Worm (Caenorhabditis elegans): ENCODE measurements around the gene pdhb-1.

DNA sequence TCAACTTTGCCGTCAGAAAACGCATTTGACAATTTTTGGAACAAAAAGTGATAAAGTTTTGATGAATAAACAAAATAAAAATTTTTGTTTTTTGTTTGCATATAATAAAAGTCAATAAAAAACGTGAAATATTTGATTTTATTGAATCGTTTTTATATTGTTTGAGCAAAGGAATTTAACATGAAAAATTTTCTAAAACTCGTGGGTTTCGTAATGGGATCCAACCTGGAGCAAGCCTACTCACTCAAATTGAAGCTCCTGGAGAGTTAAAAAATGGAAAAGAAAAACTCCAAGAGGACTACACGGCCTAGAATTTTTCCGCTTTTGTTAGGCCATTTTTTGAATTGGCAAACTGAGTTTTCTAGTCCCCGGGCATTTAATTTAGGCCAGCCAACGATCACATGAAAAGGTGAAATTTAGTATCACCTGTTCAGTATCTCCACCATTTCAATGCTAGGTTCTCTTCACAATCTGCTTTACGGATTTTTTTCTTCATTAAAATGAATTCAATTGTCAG, 29.0 kb downstream of the pdhb-1 start, which contains the start of the genes C04C3.9 and srz-60:
- TF ChIP-seq daf-12 (tag; optimal IDR thresholded peaks at IDR 0.05) = no peak
- TF ChIP-seq ceh-82 (tag; optimal IDR thresholded peaks at IDR 0.05) = no peak
- TF ChIP-seq snpc-4 (tag; optimal IDR thresholded peaks at IDR 0.05) = no peak
- no peak for TF ChIP-seq nhr-67 (tag; optimal IDR thresholded peaks at IDR 0.05)
- TF ChIP-seq lin-39 (tag; optimal IDR thresholded peaks at IDR 0.05) = no peak
